Fruit fly (Drosophila melanogaster) whole organism, embryonic: ENCODE results near the gene Msh6.

Experiments
- B-H2 ChIP-seq: fragments of 200-800 bp; sonication (Bioruptor generic); optimal IDR thresholded peaks from 2 replicates; lab custom pipeline; 2018; ENCODE audit warnings: missing biosample characterization, mild to moderate bottlenecking, missing genetic modification characterization
- CG11504 ChIP-seq: fragments of 200-800 bp; sonication (Bioruptor generic); optimal IDR thresholded peaks from 3 replicates; lab custom pipeline; 2019; ENCODE audit warnings: missing biosample characterization, mild to moderate bottlenecking, missing genetic modification characterization, moderate library complexity
- CG12104 ChIP-seq: fragments of 200-800 bp; sonication (Bioruptor generic); optimal IDR thresholded peaks from 3 replicates; lab custom pipeline; 2016; ENCODE audit warnings: missing biosample characterization, missing genetic modification characterization
- CG12155 ChIP-seq: fragments of 200-800 bp; sonication (Bioruptor generic); optimal IDR thresholded peaks from 3 replicates; lab custom pipeline; 2016; ENCODE audit warnings: missing biosample characterization, missing genetic modification characterization
- CG12391 ChIP-seq: fragments of 200-800 bp; sonication (Bioruptor generic); optimal IDR thresholded peaks from 3 replicates; lab custom pipeline; 2018; ENCODE audit warnings: missing biosample characterization, mild to moderate bottlenecking, missing genetic modification characterization, moderate library complexity
- CG12769 ChIP-seq: fragments of 200-800 bp; sonication (Bioruptor generic); optimal IDR thresholded peaks from 2 replicates; lab custom pipeline; 2019; ENCODE audit warnings: missing biosample characterization, mild to moderate bottlenecking, missing genetic modification characterization, moderate library complexity
- CG2199 ChIP-seq: fragments of 200-800 bp; sonication (Bioruptor generic); IDR thresholded peaks from 3 replicates; pipeline ENCODE4 v1.3.6; 2022; ENCODE audit warnings: missing biosample characterization, missing genetic modification characterization
- CG2202 ChIP-seq: fragments of 200-800 bp; sonication (Bioruptor generic); optimal IDR thresholded peaks from 2 replicates; lab custom pipeline; 2018; ENCODE audit warnings: missing biosample characterization, mild to moderate bottlenecking, missing genetic modification characterization
- CG30020 ChIP-seq: fragments of 200-800 bp; optimal IDR thresholded peaks from 2 replicates; lab custom pipeline; 2019; ENCODE audit warnings: missing biosample characterization, mild to moderate bottlenecking, missing genetic modification characterization, moderate library complexity
- CG3407 ChIP-seq: fragments of 200-800 bp; sonication (Bioruptor generic); optimal IDR thresholded peaks from 2 replicates; lab custom pipeline; 2018; ENCODE audit warnings: missing biosample characterization, mild to moderate bottlenecking, missing genetic modification characterization
- CG34422 ChIP-seq: fragments of 200-800 bp; sonication (Bioruptor generic); IDR thresholded peaks from 3 replicates; pipeline ENCODE4 v1.3.6; 2022; ENCODE audit warnings: missing biosample characterization, missing genetic modification characterization
- CG3847 ChIP-seq: fragments of 200-800 bp; sonication (Bioruptor generic); IDR thresholded peaks from 2 replicates; pipeline ENCODE4 v1.3.6; 2022; ENCODE audit warnings: missing biosample characterization, missing genetic modification characterization
- CG4854 ChIP-seq: fragments of 200-800 bp; sonication (Bioruptor generic); optimal IDR thresholded peaks from 2 replicates; lab custom pipeline; 2016; ENCODE audit warnings: missing biosample characterization, missing genetic modification characterization, inconsistent platforms
- CG7556 ChIP-seq: fragments of 200-800 bp; sonication (Bioruptor generic); optimal IDR thresholded peaks from 2 replicates; lab custom pipeline; 2017; ENCODE audit warnings: missing biosample characterization, mild to moderate bottlenecking, missing genetic modification characterization
- CG7745 ChIP-seq: fragments of 200-800 bp; sonication (Bioruptor generic); optimal IDR thresholded peaks from 2 replicates; lab custom pipeline; 2018; ENCODE audit warnings: missing biosample characterization, mild to moderate bottlenecking, missing genetic modification characterization, moderate library complexity
- CG8290 ChIP-seq, 3 experiments: fragments of 200-800 bp; sonication (Bioruptor generic); optimal IDR thresholded peaks; 2 replicates each; lab custom pipeline; 2016 to 2019; ENCODE audit warnings: missing biosample characterization in 3 of 3, missing genetic modification characterization in 3 of 3, mild to moderate bottlenecking in 2 of 3, moderate library complexity in 1 of 3
- CG9727 ChIP-seq: fragments of 200-800 bp; sonication (Bioruptor generic); optimal IDR thresholded peaks from 3 replicates; lab custom pipeline; 2017; ENCODE audit warnings: missing biosample characterization, mild to moderate bottlenecking, missing genetic modification characterization
- Dll ChIP-seq: fragments of 200-800 bp; sonication (Bioruptor generic); IDR thresholded peaks from 4 replicates; pipeline ENCODE4 v1.3.6; 2022; ENCODE audit warnings: missing biosample characterization, missing genetic modification characterization; ENCODE audit not compliant: partially characterized antibody
- Hmr ChIP-seq: fragments of 200-800 bp; sonication (Bioruptor generic); optimal IDR thresholded peaks from 3 replicates; lab custom pipeline; 2017; ENCODE audit warnings: mild to moderate bottlenecking, missing biosample characterization, missing genetic modification reagents, missing genetic modification characterization
- Hr3 ChIP-seq: fragments of 200-800 bp; sonication (Bioruptor generic); optimal IDR thresholded peaks from 3 replicates; lab custom pipeline; 2016; ENCODE audit warnings: missing biosample characterization, missing genetic modification characterization
- Hr51 ChIP-seq, 2 experiments: fragments of 200-800 bp; sonication (Bioruptor generic); optimal IDR thresholded peaks; 2 replicates in 1 of 2; 3 replicates in 1 of 2; lab custom pipeline; 2016 to 2018; ENCODE audit warnings: missing biosample characterization in 2 of 2, missing genetic modification characterization in 2 of 2, mild to moderate bottlenecking in 1 of 2, moderate library complexity in 1 of 2
- MBD-R2 ChIP-seq: fragments of 200-800 bp; sonication (Bioruptor generic); IDR thresholded peaks from 2 replicates; pipeline ENCODE4 v1.3.6; 2022; ENCODE audit warnings: missing biosample characterization, missing genetic modification characterization
- NC2β ChIP-seq: fragments of 200-800 bp; sonication (Bioruptor generic); optimal IDR thresholded peaks from 2 replicates; lab custom pipeline; 2016; ENCODE audit warnings: missing biosample characterization, missing genetic modification characterization
- Ravus ChIP-seq: fragments of 200-800 bp; sonication (Bioruptor generic); IDR thresholded peaks from 2 replicates; pipeline ENCODE4 v1.3.6; 2022; ENCODE audit warnings: missing biosample characterization, missing genetic modification characterization
- Sry-β ChIP-seq: fragments of 200-800 bp; sonication (Bioruptor generic); optimal IDR thresholded peaks from 2 replicates; lab custom pipeline; 2018; ENCODE audit warnings: missing biosample characterization, mild to moderate bottlenecking, missing genetic modification characterization, moderate library complexity
- Ssrp ChIP-seq: fragments of 200-800 bp; sonication (Bioruptor generic); optimal IDR thresholded peaks from 2 replicates; lab custom pipeline; 2018; ENCODE audit warnings: missing biosample characterization, mild to moderate bottlenecking, missing genetic modification characterization, moderate library complexity
- YL-1 ChIP-seq: fragments of 200-800 bp; sonication (Bioruptor generic); optimal IDR thresholded peaks from 3 replicates; lab custom pipeline; 2017; ENCODE audit warnings: missing biosample characterization, mild to moderate bottlenecking, missing genetic modification characterization
- caup ChIP-seq: fragments of 200-800 bp; sonication (Bioruptor generic); optimal IDR thresholded peaks from 3 replicates; lab custom pipeline; 2017; ENCODE audit warnings: missing biosample characterization, mild to moderate bottlenecking, missing genetic modification characterization, moderate library complexity; ENCODE audit not compliant: severe bottlenecking
- ci ChIP-seq: fragments of 200-800 bp; sonication (Bioruptor generic); IDR thresholded peaks from 3 replicates; pipeline ENCODE4 v1.3.6; 2022; ENCODE audit warnings: missing biosample characterization, missing genetic modification characterization
- dimm ChIP-seq: fragments of 200-800 bp; sonication (Bioruptor generic); IDR thresholded peaks from 2 replicates; pipeline ENCODE4 v1.3.6; 2022; ENCODE audit warnings: missing biosample characterization, missing genetic modification characterization
- ems ChIP-seq: fragments of 200-800 bp; sonication (Bioruptor generic); optimal IDR thresholded peaks from 3 replicates; lab custom pipeline; 2016; ENCODE audit warnings: missing biosample characterization, missing genetic modification characterization
- en ChIP-seq: fragments of 200-800 bp; sonication (Bioruptor generic); optimal IDR thresholded peaks from 2 replicates; lab custom pipeline; 2016; ENCODE audit warnings: missing biosample characterization, missing genetic modification characterization
- esg ChIP-seq: fragments of 200-800 bp; sonication (Bioruptor generic); conservative IDR thresholded peaks from 2 replicates; pipeline ENCODE4 v1.3.6; 2022; ENCODE audit warnings: missing biosample characterization, missing genetic modification characterization
- gcm ChIP-seq: fragments of 200-800 bp; sonication (Bioruptor generic); optimal IDR thresholded peaks from 2 replicates; lab custom pipeline; 2019; ENCODE audit warnings: missing biosample characterization, mild to moderate bottlenecking, missing genetic modification characterization, moderate library complexity
- gfzf ChIP-seq: fragments of 200-800 bp; sonication (Bioruptor generic); optimal IDR thresholded peaks from 2 replicates; lab custom pipeline; 2016; ENCODE audit warnings: missing biosample characterization, mild to moderate bottlenecking, missing genetic modification characterization, moderate library complexity
- gsb-n ChIP-seq: fragments of 200-800 bp; sonication (Bioruptor generic); optimal IDR thresholded peaks from 3 replicates; lab custom pipeline; 2018; ENCODE audit warnings: missing biosample characterization, mild to moderate bottlenecking, missing genetic modification characterization
- nerfin-2 ChIP-seq: fragments of 200-800 bp; sonication (Bioruptor generic); IDR thresholded peaks from 2 replicates; pipeline ENCODE4 v1.3.6; 2022; ENCODE audit warnings: missing biosample characterization, missing genetic modification characterization; ENCODE audit not compliant: partially characterized antibody
- pfk ChIP-seq: fragments of 200-800 bp; sonication (Bioruptor generic); optimal IDR thresholded peaks from 2 replicates; lab custom pipeline; 2018; ENCODE audit warnings: missing biosample characterization, mild to moderate bottlenecking, missing genetic modification characterization, moderate library complexity
- pzg ChIP-seq: fragments of 200-800 bp; sonication (Bioruptor generic); optimal IDR thresholded peaks from 3 replicates; lab custom pipeline; 2018; ENCODE audit warnings: missing biosample characterization, mild to moderate bottlenecking, missing genetic modification characterization, moderate library complexity
- repo ChIP-seq: fragments of 200-800 bp; sonication (Bioruptor generic); optimal IDR thresholded peaks from 2 replicates; lab custom pipeline; 2016; ENCODE audit warnings: missing biosample characterization, missing genetic modification characterization
- rib ChIP-seq: fragments of 200-800 bp; sonication (Bioruptor generic); IDR thresholded peaks from 2 replicates; pipeline ENCODE4 v1.3.6; 2022; ENCODE audit warnings: missing biosample characterization, missing genetic modification characterization
- sc ChIP-seq, 3 experiments: fragments of >200 bp in 2 of 3; fragments of 200-800 bp in 1 of 3; sonication (Bioruptor generic) in 1 of 3; optimal IDR thresholded peaks; 2 replicates in 2 of 3; 3 replicates in 1 of 3; lab custom pipeline; 2017; ENCODE audit warnings: mild to moderate bottlenecking in 1 of 3, missing biosample characterization in 1 of 3, missing genetic modification characterization in 1 of 3, missing genetic modification reagents in 1 of 3
- tin ChIP-seq: fragments of 200-800 bp; sonication (Bioruptor generic); optimal IDR thresholded peaks from 3 replicates; lab custom pipeline; 2016; ENCODE audit warnings: missing biosample characterization, missing genetic modification characterization
- tup ChIP-seq: fragments of 200-800 bp; sonication (Bioruptor generic); optimal IDR thresholded peaks from 2 replicates; lab custom pipeline; 2016; ENCODE audit warnings: missing biosample characterization, mild to moderate bottlenecking, missing genetic modification characterization, moderate library complexity
- unc-4 ChIP-seq: fragments of 200-800 bp; sonication (Bioruptor generic); IDR thresholded peaks from 2 replicates; pipeline ENCODE4 v1.3.6; 2022; ENCODE audit warnings: missing biosample characterization, missing genetic modification characterization; ENCODE audit not compliant: partially characterized antibody
- zen ChIP-seq: fragments of 200-800 bp; sonication (Bioruptor generic); optimal IDR thresholded peaks from 3 replicates; lab custom pipeline; 2018; ENCODE audit warnings: missing biosample characterization, mild to moderate bottlenecking, missing genetic modification characterization, moderate library complexity

Msh6 gene

dm6 chr3L:15142004-15142890 lies 16.1 kb downstream of the Msh6 start, which contains the start of gene Pdi (continued):
- TF ChIP-seq gsb-n (tag; lab: Kevin White, UChicago) (peak; percentile 32), gcm (GFP tag; lab: Kevin White, UChicago) (no peak), Hr51 (GFP tag; optimal IDR thresholded peaks at IDR 0.05; lab: Kevin White, UChicago) (no peak), CG12391 (peak; percentile 49), CG2199 (peak; percentile 78; the same call in 2 of the 3 replicates), en (no peak), CG7745 (tag; lab: Kevin White, UChicago) (no peak), Sry-β (GFP tag; lab: Kevin White, UChicago) (no peak), ci (GFP tag; lab: Robert Waterston, UW) (peak; percentile 68; the same call in 1 of the 3 replicates), tin (GFP tag; lab: Kevin White, UChicago) (peak; percentile 3), YL-1 (GFP tag; lab: Kevin White, UChicago) (peak; percentile 81), esg (GFP tag; lab: Robert Waterston, UW) (no peak), ems (GFP tag; lab: Kevin White, UChicago) (peak; percentile 35), zen (tag; lab: Kevin White, UChicago) (peak; percentile 19), pzg (GFP tag; lab: Kevin White, UChicago) (peak; percentile 87), CG9727 (peak; percentile 40), CG11504 (tag; lab: Kevin White, UChicago) (peak; percentile 50), CG3407 (GFP tag; lab: Kevin White, UChicago) (peak; percentile 25), repo (GFP tag; lab: Kevin White, UChicago) (peak; percentile 2), sc (optimal IDR thresholded peaks at IDR 0.05; lab: Kevin White, UChicago) (no peak), sc (GFP tag; optimal IDR thresholded peaks at IDR 0.05; lab: Kevin White, UChicago) (no peak), CG4854 (GFP tag; lab: Kevin White, UChicago) (peak; percentile 12), Hmr (GFP tag; lab: Kevin White, UChicago) (peak; percentile 53), MBD-R2 (GFP tag; lab: Robert Waterston, UW) (peak; percentile 29; the same call in 1 of the 2 replicates), unc-4 (GFP tag; lab: Robert Waterston, UW) (peak; percentile 83), pfk (GFP tag; lab: Kevin White, UChicago) (peak; percentile 64), CG8290 (GFP tag; optimal IDR thresholded peaks at IDR 0.05; lab: Kevin White, UChicago) (no peak), CG8290 (tag; optimal IDR thresholded peaks at IDR 0.05; lab: Kevin White, UChicago) (peak; percentile 14 to 50), gfzf (GFP tag; lab: Kevin White, UChicago) (peak; percentile 89), CG3847 (GFP tag; lab: Robert Waterston, UW) (no peak), Ravus (no peak), NC2β (peak; percentile 48), dimm (no peak), CG30020 (tag; lab: Kevin White, UChicago) (peak; percentile 53), CG12104 (GFP tag; lab: Kevin White, UChicago) (no peak), Dll (GFP tag; lab: Robert Waterston, UW) (peak; percentile 73), rib (GFP tag; lab: Robert Waterston, UW) (0 out of 2 replicates have a peak, but pooled peaks have one; percentile 46), nerfin-2 (GFP tag; lab: Robert Waterston, UW) (peak; percentile 61), Hr3 (peak; percentile 9), tup (GFP tag; lab: Kevin White, UChicago) (no peak), CG7556 (GFP tag; lab: Kevin White, UChicago) (no peak), Ssrp (no peak), CG12769 (tag; lab: Kevin White, UChicago) (peak; percentile 43), CG34422 (peak; percentile 78; the same call in 1 of the 3 replicates), caup (peak; percentile 4), CG2202 (tag; lab: Kevin White, UChicago) (peak; percentile 12), B-H2 (peak; percentile 50), CG12155 (GFP tag; lab: Kevin White, UChicago) (peak; percentile 17)
